Fruit fly (Drosophila melanogaster): ENCODE data around the gene Obp18a.

The Obp18a gene

dm6 chrX:19159942-19160341, 24.3 kb upstream of the Obp18a start (continued):
- TF ChIP-seq CG1529 (GFP tag; optimal IDR thresholded peaks at IDR 0.05) (peak; percentile 26), CG11456 (GFP tag; IDR thresholded peaks at IDR 0.05) (no peak), vvl (GFP tag; IDR thresholded peaks at IDR 0.05) (no peak), Ets97D (GFP tag; optimal IDR thresholded peaks at IDR 0.05) (no peak), TFAM (GFP tag; optimal IDR thresholded peaks at IDR 0.05) (no peak), Ada2b (GFP tag; IDR thresholded peaks at IDR 0.05) (no peak), CG13624 (GFP tag; optimal IDR thresholded peaks at IDR 0.05) (no peak), CG12942 (GFP tag; optimal IDR thresholded peaks at IDR 0.05) (no peak), lilli (GFP tag; optimal IDR thresholded peaks at IDR 0.05) (no peak), pfk (GFP tag; optimal IDR thresholded peaks at IDR 0.05) (no peak), fru (optimal IDR thresholded peaks at IDR 0.05) (no peak), Dip2 (GFP tag; IDR thresholded peaks at IDR 0.05) (no peak), CoRest (tag; optimal IDR thresholded peaks at IDR 0.05) (peak; percentile 25), Xrp1 (GFP tag; IDR thresholded peaks at IDR 0.05) (peak; percentile 50; the same call in 1 of the 2 replicates), nmo (GFP tag; optimal IDR thresholded peaks at IDR 0.05) (peak; percentile 39), tll (GFP tag; optimal IDR thresholded peaks at IDR 0.05) (no peak), PHDP (tag; optimal IDR thresholded peaks at IDR 0.05) (peak; percentile 22), CG2712 (tag; optimal IDR thresholded peaks at IDR 0.05) (peak; percentile 41), CG17385 (GFP tag; optimal IDR thresholded peaks at IDR 0.05) (peak; percentile 38), crol (GFP tag; IDR thresholded peaks at IDR 0.05) (no peak), Lhr (GFP tag; optimal IDR thresholded peaks at IDR 0.05) (peak; percentile 14), Lim3 (GFP tag; IDR thresholded peaks at IDR 0.05) (no peak), CG17361 (GFP tag; IDR thresholded peaks at IDR 0.05) (no peak), CG7987 (GFP tag; optimal IDR thresholded peaks at IDR 0.05) (no peak), ERR (GFP tag; optimal IDR thresholded peaks at IDR 0.05) (no peak), CG13287 (GFP tag; IDR thresholded peaks at IDR 0.05; ENCODE audit: partially characterized antibody) (no peak), pnt (GFP tag; optimal IDR thresholded peaks at IDR 0.05) (no peak), lola (GFP tag; optimal IDR thresholded peaks at IDR 0.05) (peak in 1 of 3 experiments; percentile 48), CG12391 (tag; optimal IDR thresholded peaks at IDR 0.05) (peak; percentile 35), row (GFP tag; IDR thresholded peaks at IDR 0.05) (peak; percentile 53), CG10274 (GFP tag; optimal IDR thresholded peaks at IDR 0.05) (peak; percentile 35), Sox102F (GFP tag; optimal IDR thresholded peaks at IDR 0.05) (peak; percentile 64), lbe (GFP tag; optimal IDR thresholded peaks at IDR 0.05) (peak; percentile 38), chinmo (GFP tag; IDR thresholded peaks at IDR 0.05; ENCODE audit: partially characterized antibody) (no peak), bsh (GFP tag; optimal IDR thresholded peaks at IDR 0.05) (peak; percentile 55 to 65), Optix (GFP tag; IDR thresholded peaks at IDR 0.05) (no peak), CG1602 (GFP tag; optimal IDR thresholded peaks at IDR 0.05) (no peak)

- TF ChIP-seq grau (tag; optimal IDR thresholded peaks at IDR 0.05) (peak; percentile 25), fd96Cb (tag; optimal IDR thresholded peaks at IDR 0.05) (no peak), CG10543 (GFP tag; optimal IDR thresholded peaks at IDR 0.05) (peak; percentile 11), CG11504 (tag; optimal IDR thresholded peaks at IDR 0.05) (peak; percentile 33), cg (GFP tag; optimal IDR thresholded peaks at IDR 0.05) (peak; percentile 45), bsh (GFP tag; optimal IDR thresholded peaks at IDR 0.05) (peak in 1 of 2 experiments; percentile 24), gem (tag; optimal IDR thresholded peaks at IDR 0.05) (peak; percentile 29), scrt (GFP tag; optimal IDR thresholded peaks at IDR 0.05) (no peak), kah (GFP tag; optimal IDR thresholded peaks at IDR 0.05) (no peak), CG31388 (GFP tag; optimal IDR thresholded peaks at IDR 0.05) (no peak), CG34224 (GFP tag; IDR thresholded peaks at IDR 0.05; ENCODE audit: partially characterized antibody) (no peak), CG43689 (GFP tag; IDR thresholded peaks at IDR 0.05) (no peak), kay (GFP tag; optimal IDR thresholded peaks at IDR 0.05) (no peak), Fer3 (tag; optimal IDR thresholded peaks at IDR 0.05) (no peak), CG6254 (GFP tag; optimal IDR thresholded peaks at IDR 0.05) (no peak)
Observed at dm6 chrX:19158519-19159289, 23.0 kb upstream of the Obp18a start.
